Fruit fly (Drosophila melanogaster) whole organism, prepupa: ENCODE data around the gene CG33177.

Experiments
- Blimp-1 ChIP-seq: fragments of 200-800 bp; sonication (Bioruptor generic); optimal IDR thresholded peaks from 3 replicates; lab custom pipeline; 2017; ENCODE audit warnings: missing biosample characterization, missing genetic modification characterization, mild to moderate bottlenecking, moderate library complexity, missing genetic modification reagents
- CG10631 ChIP-seq: fragments of 200-800 bp; sonication (Bioruptor generic); optimal IDR thresholded peaks from 2 replicates; lab custom pipeline; 2016; ENCODE audit warnings: missing biosample characterization, missing genetic modification characterization
- CG10669 ChIP-seq: fragments of 200-800 bp; sonication (Bioruptor generic); optimal IDR thresholded peaks from 3 replicates; lab custom pipeline; 2018; ENCODE audit warnings: missing biosample characterization, mild to moderate bottlenecking, missing genetic modification characterization, moderate library complexity
- CG11294 ChIP-seq: fragments of 200-800 bp; sonication (Bioruptor generic); IDR thresholded peaks from 2 replicates; pipeline ENCODE4 v1.3.6; 2022; ENCODE audit warnings: missing biosample characterization, missing genetic modification characterization
- CG11902 ChIP-seq: fragments of 200-800 bp; sonication (Bioruptor generic); optimal IDR thresholded peaks from 3 replicates; lab custom pipeline; 2016; ENCODE audit warnings: missing biosample characterization, missing genetic modification characterization
- CG15336 ChIP-seq: fragments of 200-800 bp; sonication (Bioruptor generic); IDR thresholded peaks from 2 replicates; pipeline ENCODE4 v1.3.6; 2022; ENCODE audit warnings: missing biosample characterization, missing genetic modification characterization
- CG1621 ChIP-seq: fragments of 200-800 bp; sonication (Bioruptor generic); optimal IDR thresholded peaks from 3 replicates; lab custom pipeline; 2018; ENCODE audit warnings: missing biosample characterization, mild to moderate bottlenecking, missing genetic modification characterization
- CG16779 ChIP-seq: fragments of 200-800 bp; sonication (Bioruptor generic); optimal IDR thresholded peaks from 3 replicates; lab custom pipeline; 2017; ENCODE audit warnings: missing biosample characterization, mild to moderate bottlenecking, missing genetic modification characterization
- CG3032 ChIP-seq: fragments of 200-800 bp; optimal IDR thresholded peaks from 2 replicates; lab custom pipeline; 2019; ENCODE audit warnings: missing biosample characterization, mild to moderate bottlenecking, missing genetic modification characterization, moderate library complexity
- CG31627 ChIP-seq: fragments of 200-800 bp; sonication (Bioruptor generic); optimal IDR thresholded peaks from 3 replicates; lab custom pipeline; 2016; ENCODE audit warnings: missing biosample characterization, missing genetic modification characterization
- CG32006 ChIP-seq: fragments of 200-800 bp; sonication (Bioruptor generic); optimal IDR thresholded peaks from 3 replicates; lab custom pipeline; 2017; ENCODE audit warnings: missing biosample characterization, mild to moderate bottlenecking, missing genetic modification characterization
- CG34406 ChIP-seq: fragments of 200-800 bp; sonication (Bioruptor generic); optimal IDR thresholded peaks from 3 replicates; lab custom pipeline; 2016; ENCODE audit warnings: missing biosample characterization, missing genetic modification characterization
- CG3919 ChIP-seq: fragments of 200-800 bp; sonication (Bioruptor generic); optimal IDR thresholded peaks from 3 replicates; lab custom pipeline; 2016; ENCODE audit warnings: missing biosample characterization, missing genetic modification characterization
- CG4318 ChIP-seq: fragments of 200-800 bp; sonication (Bioruptor generic); optimal IDR thresholded peaks from 3 replicates; lab custom pipeline; 2017; ENCODE audit warnings: missing biosample characterization, mild to moderate bottlenecking, missing genetic modification characterization
- CG6163 ChIP-seq: fragments of 200-800 bp; sonication (Bioruptor generic); IDR thresholded peaks from 3 replicates; pipeline ENCODE4 v1.3.6; 2022; ENCODE audit warnings: missing biosample characterization, missing genetic modification characterization
- CG6276 ChIP-seq: fragments of 200-800 bp; sonication (Bioruptor generic); optimal IDR thresholded peaks from 2 replicates; lab custom pipeline; 2017; ENCODE audit warnings: missing biosample characterization, mild to moderate bottlenecking, missing genetic modification characterization
- CG6792 ChIP-seq: fragments of 200-800 bp; sonication (Bioruptor generic); optimal IDR thresholded peaks from 3 replicates; lab custom pipeline; 2016; ENCODE audit warnings: missing biosample characterization, missing genetic modification characterization
- CG6808 ChIP-seq: fragments of 200-800 bp; sonication (Bioruptor generic); optimal IDR thresholded peaks from 3 replicates; lab custom pipeline; 2017; ENCODE audit warnings: missing biosample characterization, missing genetic modification characterization, mild to moderate bottlenecking, moderate library complexity, missing genetic modification reagents
- CG6854 ChIP-seq: fragments of 200-800 bp; sonication (Bioruptor generic); optimal IDR thresholded peaks from 2 replicates; lab custom pipeline; 2017; ENCODE audit warnings: missing biosample characterization, mild to moderate bottlenecking, missing genetic modification characterization
- CG7368 ChIP-seq: fragments of 200-800 bp; sonication (Bioruptor generic); optimal IDR thresholded peaks from 3 replicates; lab custom pipeline; 2016; ENCODE audit warnings: missing biosample characterization, missing genetic modification characterization
- CG8119 ChIP-seq: fragments of 200-800 bp; sonication (Bioruptor generic); IDR thresholded peaks from 3 replicates; pipeline ENCODE4 v1.3.6; 2022; ENCODE audit warnings: missing biosample characterization, missing genetic modification characterization
- CG8319 ChIP-seq: fragments of 200-800 bp; sonication (Bioruptor generic); optimal IDR thresholded peaks from 3 replicates; lab custom pipeline; 2016; ENCODE audit warnings: missing biosample characterization, missing genetic modification characterization
- CG8632 ChIP-seq: fragments of 200-800 bp; sonication (Bioruptor generic); optimal IDR thresholded peaks from 3 replicates; lab custom pipeline; 2016; ENCODE audit warnings: missing biosample characterization, missing genetic modification characterization
- CG9139 ChIP-seq: fragments of 200-800 bp; sonication (Bioruptor generic); optimal IDR thresholded peaks from 3 replicates; lab custom pipeline; 2017; ENCODE audit warnings: missing biosample characterization, mild to moderate bottlenecking, missing genetic modification characterization
- Eip78C ChIP-seq: fragments of 200-800 bp; sonication (Bioruptor generic); peaks from one replicate; lab custom pipeline; 2016; ENCODE audit warnings: missing biosample characterization, missing genetic modification characterization
- Eip93F ChIP-seq: fragments of 200-800 bp; sonication (Bioruptor generic); optimal IDR thresholded peaks from 2 replicates; lab custom pipeline; 2016; ENCODE audit warnings: missing biosample characterization, mild to moderate bottlenecking, missing genetic modification characterization
- Ets21C ChIP-seq: fragments of 200-800 bp; sonication (Bioruptor generic); optimal IDR thresholded peaks from 3 replicates; lab custom pipeline; 2016; ENCODE audit warnings: missing biosample characterization, missing genetic modification characterization
- Ets96B ChIP-seq: fragments of 200-800 bp; optimal IDR thresholded peaks from 2 replicates; lab custom pipeline; 2019; ENCODE audit warnings: missing biosample characterization, mild to moderate bottlenecking, missing genetic modification characterization, moderate library complexity
- Gug ChIP-seq: fragments of 200-800 bp; sonication (Bioruptor generic); IDR thresholded peaks from 2 replicates; pipeline ENCODE4 v1.3.6; 2022; ENCODE audit warnings: missing biosample characterization, missing genetic modification characterization
- Hr38 ChIP-seq: sonication (Bioruptor generic); optimal IDR thresholded peaks from 2 replicates; lab custom pipeline; 2016; ENCODE audit warnings: missing biosample characterization, missing genetic modification characterization
- Hr39 ChIP-seq: fragments of 200-800 bp; sonication (Bioruptor generic); optimal IDR thresholded peaks from 2 replicates; lab custom pipeline; 2016; ENCODE audit warnings: missing biosample characterization, missing genetic modification characterization
- Hr4 ChIP-seq: fragments of 200-800 bp; sonication (Bioruptor generic); optimal IDR thresholded peaks from 3 replicates; lab custom pipeline; 2016; ENCODE audit warnings: missing biosample characterization, missing genetic modification characterization
- Lpt ChIP-seq: fragments of 200-800 bp; sonication (Bioruptor generic); optimal IDR thresholded peaks from 3 replicates; lab custom pipeline; 2016; ENCODE audit warnings: missing biosample characterization, missing genetic modification characterization
- Met ChIP-seq: fragments of 200-800 bp; sonication (Bioruptor generic); optimal IDR thresholded peaks from 3 replicates; lab custom pipeline; 2016; ENCODE audit warnings: missing biosample characterization, missing genetic modification characterization
- OdsH ChIP-seq: fragments of 200-800 bp; sonication (Bioruptor generic); optimal IDR thresholded peaks from 3 replicates; lab custom pipeline; 2016; ENCODE audit warnings: missing biosample characterization, missing genetic modification characterization
- Smox ChIP-seq: fragments of 200-800 bp; sonication (Bioruptor generic); optimal IDR thresholded peaks from 3 replicates; lab custom pipeline; 2016; ENCODE audit warnings: missing biosample characterization, missing genetic modification characterization
- Sox102F ChIP-seq: fragments of 200-800 bp; sonication (Bioruptor generic); optimal IDR thresholded peaks from 2 replicates; lab custom pipeline; 2016; ENCODE audit warnings: missing biosample characterization, mild to moderate bottlenecking, missing genetic modification characterization
- Sox14 ChIP-seq: fragments of 200-800 bp; sonication (Bioruptor generic); optimal IDR thresholded peaks from 3 replicates; lab custom pipeline; 2016; ENCODE audit warnings: missing biosample characterization, missing genetic modification characterization
- Sox15 ChIP-seq: fragments of 200-800 bp; sonication (Bioruptor generic); optimal IDR thresholded peaks from 3 replicates; lab custom pipeline; 2016; ENCODE audit warnings: missing biosample characterization, missing genetic modification characterization
- achi ChIP-seq: fragments of 200-800 bp; sonication (Bioruptor generic); optimal IDR thresholded peaks from 3 replicates; lab custom pipeline; 2016; ENCODE audit warnings: missing biosample characterization, missing genetic modification characterization
- acj6 ChIP-seq: fragments of 200-800 bp; sonication (Bioruptor generic); optimal IDR thresholded peaks from 3 replicates; lab custom pipeline; 2016; ENCODE audit warnings: missing biosample characterization, missing genetic modification characterization
- dsx ChIP-seq: fragments of 200-800 bp; optimal IDR thresholded peaks from 3 replicates; lab custom pipeline; 2019; ENCODE audit warnings: missing biosample characterization, mild to moderate bottlenecking, missing genetic modification characterization, moderate library complexity; ENCODE audit not compliant: poor library complexity, severe bottlenecking
- eg ChIP-seq: fragments of 200-800 bp; sonication (Bioruptor generic); IDR thresholded peaks from 3 replicates; pipeline ENCODE4 v1.3.6; 2022; ENCODE audit warnings: missing biosample characterization, missing genetic modification characterization
- esn ChIP-seq: fragments of 200-800 bp; sonication (Bioruptor generic); optimal IDR thresholded peaks from 2 replicates; lab custom pipeline; 2016; ENCODE audit warnings: missing biosample characterization, mild to moderate bottlenecking, missing genetic modification characterization, moderate library complexity
- fd59A ChIP-seq: fragments of 200-800 bp; sonication (Bioruptor generic); optimal IDR thresholded peaks from 2 replicates; lab custom pipeline; 2017; ENCODE audit warnings: missing biosample characterization, mild to moderate bottlenecking, missing genetic modification characterization, missing genetic modification reagents
- lz ChIP-seq: fragments of 200-800 bp; sonication (Bioruptor generic); optimal IDR thresholded peaks from 3 replicates; lab custom pipeline; 2016; ENCODE audit warnings: missing biosample characterization, missing genetic modification characterization
- net ChIP-seq: fragments of 200-800 bp; sonication (Bioruptor generic); optimal IDR thresholded peaks from 3 replicates; lab custom pipeline; 2016; ENCODE audit warnings: missing biosample characterization, missing genetic modification characterization
- pdm3 ChIP-seq: fragments of 200-800 bp; sonication (Bioruptor generic); optimal IDR thresholded peaks from 3 replicates; lab custom pipeline; 2016; ENCODE audit warnings: missing biosample characterization, missing genetic modification characterization
- salr ChIP-seq, 2 experiments: fragments of 200-800 bp; sonication (Bioruptor generic); optimal IDR thresholded peaks; 3 replicates each; lab custom pipeline; 2016 to 2018; ENCODE audit warnings: missing biosample characterization in 2 of 2, missing genetic modification characterization in 2 of 2, mild to moderate bottlenecking in 1 of 2
- spab ChIP-seq: fragments of 200-800 bp; sonication (Bioruptor generic); optimal IDR thresholded peaks from 2 replicates; lab custom pipeline; 2017; ENCODE audit warnings: missing biosample characterization, mild to moderate bottlenecking, missing genetic modification characterization, missing genetic modification reagents
- ss ChIP-seq, 2 experiments: fragments of 200-800 bp; sonication (Bioruptor generic); optimal IDR thresholded peaks; 2 replicates in 1 of 2; 3 replicates in 1 of 2; lab custom pipeline; 2017 to 2018; ENCODE audit warnings: mild to moderate bottlenecking in 2 of 2, missing biosample characterization in 2 of 2, missing genetic modification characterization in 2 of 2, moderate library complexity in 1 of 2
- topi ChIP-seq: fragments of 200-800 bp; sonication (Bioruptor generic); optimal IDR thresholded peaks from 3 replicates; lab custom pipeline; 2016; ENCODE audit warnings: missing biosample characterization, missing genetic modification characterization
- vri ChIP-seq: fragments of 200-800 bp; sonication (Bioruptor generic); optimal IDR thresholded peaks from 3 replicates; lab custom pipeline; 2016; ENCODE audit warnings: missing biosample characterization, mild to moderate bottlenecking, missing genetic modification characterization

Gene CG33177

DNA sequence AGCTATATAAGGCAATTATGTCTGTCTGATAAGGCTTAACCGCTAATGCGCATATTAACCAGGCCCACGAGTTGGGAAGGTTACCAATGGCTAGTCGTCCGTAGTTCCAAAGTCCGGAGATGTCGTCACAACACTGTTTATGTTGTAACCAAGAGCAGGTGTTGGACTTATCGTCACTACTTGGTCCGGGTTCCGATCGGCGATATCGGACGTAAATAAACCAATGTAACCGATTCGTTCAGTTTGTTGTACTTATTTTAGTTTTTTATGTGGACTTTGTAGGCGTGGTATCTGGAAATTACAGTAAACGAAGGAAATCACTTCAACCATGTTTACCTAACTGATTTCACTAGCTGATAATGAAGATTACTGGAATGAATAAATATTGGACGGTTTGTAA, 2.8 kb upstream of the CG33177 start:
- TF ChIP-seq CG3919 (GFP tag; lab: Kevin White, UChicago): no peak
- no peak for TF ChIP-seq CG32006 (GFP tag; lab: Kevin White, UChicago)
- no peak; the same call in 1 of the 2 replicates for TF ChIP-seq CG15336
- TF ChIP-seq CG9139 (GFP tag; lab: Kevin White, UChicago): peak; percentile 47
- no peak for TF ChIP-seq CG8119 (GFP tag; lab: Robert Waterston, UW)
- no peak for TF ChIP-seq CG16779 (tag; lab: Kevin White, UChicago)
- no peak for TF ChIP-seq topi (GFP tag; lab: Kevin White, UChicago)
- no peak for TF ChIP-seq CG34406 (GFP tag; lab: Kevin White, UChicago)
- no peak for TF ChIP-seq Ets96B
- no peak for TF ChIP-seq CG11902 (GFP tag; lab: Kevin White, UChicago)
- TF ChIP-seq salr (GFP tag; optimal IDR thresholded peaks at IDR 0.05; lab: Kevin White, UChicago): peak in 1 of 2 experiments; percentile 17
- TF ChIP-seq Hr38 (GFP tag; lab: Kevin White, UChicago): no peak
- no peak for TF ChIP-seq esn (GFP tag; lab: Kevin White, UChicago)
- no peak for TF ChIP-seq dsx (GFP tag; lab: Kevin White, UChicago)
- TF ChIP-seq CG3032 (tag; lab: Kevin White, UChicago): no peak
- TF ChIP-seq ss (GFP tag; optimal IDR thresholded peaks at IDR 0.05; lab: Kevin White, UChicago): peak in 1 of 2 experiments; percentile 51
- TF ChIP-seq CG4318 (GFP tag; lab: Kevin White, UChicago): no peak
- TF ChIP-seq eg: no peak
- no peak for TF ChIP-seq CG8319 (GFP tag; lab: Kevin White, UChicago)
- TF ChIP-seq CG10631 (GFP tag; lab: Kevin White, UChicago): no peak
- TF ChIP-seq Sox102F: no peak
- no peak for TF ChIP-seq pdm3 (GFP tag; lab: Kevin White, UChicago)
- no peak for TF ChIP-seq fd59A (GFP tag; lab: Kevin White, UChicago)
- TF ChIP-seq acj6: no peak
- TF ChIP-seq CG6276: no peak
- no peak for TF ChIP-seq lz
- TF ChIP-seq Hr4 (GFP tag; lab: Kevin White, UChicago): no peak
- TF ChIP-seq CG7368 (GFP tag; lab: Kevin White, UChicago): no peak
- no peak for TF ChIP-seq net (GFP tag; lab: Kevin White, UChicago)
- no peak for TF ChIP-seq Hr39 (GFP tag; lab: Kevin White, UChicago)
- no peak for TF ChIP-seq Gug (GFP tag; lab: Robert Waterston, UW)
- no peak for TF ChIP-seq Sox14 (GFP tag; lab: Kevin White, UChicago)
- TF ChIP-seq CG6792 (GFP tag; lab: Kevin White, UChicago): no peak
- no peak for TF ChIP-seq OdsH (GFP tag; lab: Kevin White, UChicago)
- no peak for TF ChIP-seq CG6163 (GFP tag; lab: Robert Waterston, UW)
- no peak for TF ChIP-seq achi (GFP tag; lab: Kevin White, UChicago)
- TF ChIP-seq Eip93F (GFP tag; lab: Kevin White, UChicago): no peak
- peak; percentile 32 for TF ChIP-seq CG10669 (GFP tag; lab: Kevin White, UChicago)
- no peak for TF ChIP-seq Ets21C
- TF ChIP-seq Sox15 (GFP tag; lab: Kevin White, UChicago): no peak
- TF ChIP-seq Lpt (GFP tag; lab: Kevin White, UChicago): no peak
- peak; percentile 5 for TF ChIP-seq CG8632
- peak; percentile 71 for TF ChIP-seq Eip78C (GFP tag; lab: Kevin White, UChicago)
- TF ChIP-seq Met: no peak
- no peak for TF ChIP-seq Smox (GFP tag; lab: Kevin White, UChicago)
- TF ChIP-seq spab: no peak
- no peak for TF ChIP-seq CG31627
- TF ChIP-seq CG1621: peak; percentile 22
- no peak for TF ChIP-seq CG11294 (GFP tag; lab: Robert Waterston, UW)
- TF ChIP-seq CG6808 (GFP tag; lab: Kevin White, UChicago): peak; percentile 36
- no peak for TF ChIP-seq Blimp-1 (GFP tag; lab: Kevin White, UChicago)
- TF ChIP-seq CG6854 (GFP tag; lab: Kevin White, UChicago): no peak
- TF ChIP-seq vri (GFP tag; lab: Kevin White, UChicago): no peak
